Worm (Caenorhabditis elegans) whole organism, L4/young adult: ENCODE data around the gene grl-2.

ENCODE experiments used
- W03F9.2 ChIP-seq: fragments of 150-350 bp; optimal IDR thresholded peaks from 2 replicates; lab custom pipeline; 2014; ENCODE audit warnings: missing biosample characterization, missing genetic modification characterization
- dao-5 ChIP-seq: sonication (generic microtip); optimal IDR thresholded peaks from 2 replicates; lab custom pipeline; 2016; ENCODE audit warnings: missing genotype, missing genetic modification characterization, moderate library complexity, missing compliant biosample characterization
- him-1 ChIP-seq: sonication (generic microtip); optimal IDR thresholded peaks from 2 replicates; lab custom pipeline; 2016; ENCODE audit warnings: missing genotype, missing genetic modification reagents, missing genetic modification characterization, missing compliant biosample characterization

Gene grl-2

ce11 chrV:12953702-12954101 lies 8.8 kb downstream of the grl-2 start, which contains the start of gene eif-3.K:
eif-3.K (plus strand) TSS chrV:12954002.
- TF ChIP-seq him-1 (tag; lab: Kevin White, UChicago) (no peak), W03F9.2 (tag; lab: Kevin White, UChicago) (no peak), dao-5 (tag; lab: Kevin White, UChicago) (no peak)

DNA sequence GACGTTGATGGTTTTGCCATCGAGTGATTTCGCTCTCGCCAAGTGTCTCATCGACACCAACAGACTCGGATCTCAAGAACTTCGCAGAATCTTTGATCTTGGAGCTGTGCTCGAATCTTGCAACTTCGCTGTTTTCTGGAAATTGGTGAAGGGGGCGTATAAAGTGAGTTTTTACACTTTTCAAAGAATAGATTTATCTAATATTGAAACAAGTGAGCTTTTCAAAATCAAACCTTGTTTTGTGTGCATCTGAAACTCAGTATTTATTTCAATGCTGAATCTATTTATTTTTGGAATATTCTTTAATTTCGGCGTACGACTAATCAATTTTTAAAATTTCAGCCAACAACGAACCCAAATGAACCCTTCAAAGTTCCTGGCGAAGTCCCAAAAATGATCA lies 9.4 kb downstream of the grl-2 start:
- TF ChIP-seq him-1 (tag; lab: Kevin White, UChicago), result no peak
- TF ChIP-seq dao-5 (tag; lab: Kevin White, UChicago), result no peak
- no peak for TF ChIP-seq W03F9.2 (tag; lab: Kevin White, UChicago)

DNA sequence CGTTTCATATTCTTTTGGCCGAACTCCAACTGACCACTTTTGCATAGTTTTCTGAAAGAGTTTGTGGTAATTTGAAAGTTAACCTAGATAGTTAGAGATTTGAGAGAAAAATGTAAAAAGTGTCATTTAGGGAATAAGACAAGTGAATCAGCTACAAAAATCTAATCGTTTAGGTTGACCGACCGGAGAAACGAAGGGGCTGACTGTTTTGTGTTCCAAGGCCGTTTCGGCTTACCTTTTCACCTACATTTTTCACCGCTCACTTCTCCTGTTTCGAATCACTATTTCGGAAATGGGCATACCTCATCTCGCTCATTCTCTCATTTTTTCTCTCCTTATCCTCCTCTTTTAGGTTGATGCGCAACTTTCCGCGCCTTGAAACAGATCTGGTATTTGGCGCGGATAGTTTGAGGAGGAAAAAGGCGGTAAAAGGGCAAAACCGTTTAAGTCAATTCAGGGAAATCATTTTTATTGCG lies 16.2 kb downstream of the grl-2 start, which contains the start of gene mpst-7:
Gene mpst-7, minus strand, starts transcription at position 51 of the 476 bp plus-strand sequence.
- no peak for TF ChIP-seq him-1 (tag; lab: Kevin White, UChicago)
- TF ChIP-seq dao-5 (tag; lab: Kevin White, UChicago), result no peak
- TF ChIP-seq W03F9.2 (tag; lab: Kevin White, UChicago), result no peak

ce11 chrV:12963192-12963591 lies 18.3 kb downstream of the grl-2 start, which contains the start of gene hrg-9:
hrg-9 (minus strand) TSS chrV:12963343.
- TF ChIP-seq dao-5 (tag; lab: Kevin White, UChicago) (no peak), him-1 (tag; lab: Kevin White, UChicago) (no peak), W03F9.2 (tag; lab: Kevin White, UChicago) (no peak)

ce11 chrV:12964076-12964475 lies 19.2 kb downstream of the grl-2 start, which contains the start of gene srd-35:
srd-35 (plus strand) TSS chrV:12964376.
- TF ChIP-seq him-1 (tag; lab: Kevin White, UChicago) (no peak), W03F9.2 (tag; lab: Kevin White, UChicago) (no peak), dao-5 (tag; lab: Kevin White, UChicago) (no peak)

- TF ChIP-seq dao-5 (tag; lab: Kevin White, UChicago), result no peak
- TF ChIP-seq W03F9.2 (tag; lab: Kevin White, UChicago), result no peak
- no peak for TF ChIP-seq him-1 (tag; lab: Kevin White, UChicago)
Observed at ce11 chrV:12967110-12967509, 22.2 kb downstream of the grl-2 start, which contains the start of gene R186.3. R186.3 (minus strand) TSS chrV:12967210.

DNA sequence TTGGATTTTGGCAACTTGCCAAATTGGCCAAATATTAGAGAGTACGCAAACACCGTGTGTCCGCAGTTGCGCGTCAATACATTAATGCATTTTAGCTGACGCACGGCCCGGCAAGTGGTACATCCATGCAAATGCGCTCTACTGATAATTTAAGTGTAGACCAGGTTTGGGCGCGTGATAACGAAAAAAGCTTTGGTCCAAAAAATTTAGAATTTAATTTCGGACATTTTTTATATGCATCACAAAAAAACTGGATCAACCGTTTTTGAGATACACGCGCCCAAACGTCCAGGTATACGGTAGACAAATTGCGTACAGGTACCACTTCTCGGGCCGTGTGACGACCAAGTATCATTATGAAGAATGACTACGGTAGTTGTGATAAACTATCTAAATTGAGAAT lies 23.1 kb downstream of the grl-2 start, which contains the start of gene R186.8:
Gene R186.8, minus strand, starts transcription at position 58 of the 403 bp plus-strand sequence.
- peak; percentile 3 for TF ChIP-seq W03F9.2 (tag; lab: Kevin White, UChicago)
- peak; percentile 55 for TF ChIP-seq him-1 (tag; lab: Kevin White, UChicago)

DNA sequence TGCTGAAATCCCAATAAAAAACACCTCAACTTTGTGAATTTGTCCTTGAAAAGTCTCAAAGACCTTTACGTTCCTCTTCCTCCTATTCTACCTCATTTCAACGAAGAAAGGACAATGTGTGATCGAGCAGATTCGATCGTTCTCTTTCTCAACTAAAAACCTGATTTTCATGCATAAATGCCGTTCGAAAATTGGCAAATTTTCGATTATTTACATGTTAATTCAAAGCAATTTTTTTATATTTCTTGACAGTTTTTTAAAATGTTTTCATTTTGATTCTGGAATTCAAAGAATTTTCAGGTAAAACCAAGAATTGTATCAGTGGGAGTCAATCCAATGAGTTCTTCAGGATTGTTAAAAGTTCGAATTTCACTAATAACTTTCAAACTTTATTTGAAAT lies 23.7 kb downstream of the grl-2 start, which contains the start of gene lin-46:
Gene lin-46, plus strand, starts transcription at position 301 of the 400 bp plus-strand sequence.
- TF ChIP-seq him-1 (tag; lab: Kevin White, UChicago), result no peak
- TF ChIP-seq W03F9.2 (tag; lab: Kevin White, UChicago), result no peak
- no peak for TF ChIP-seq dao-5 (tag; lab: Kevin White, UChicago)

ce11 chrV:12970575-12971160 lies 25.8 kb downstream of the grl-2 start, which contains the start of gene pnn-1:
pnn-1 (plus strand) TSS chrV:12971110.
- peak; percentile 29 for TF ChIP-seq W03F9.2 (tag; lab: Kevin White, UChicago)
- TF ChIP-seq him-1 (tag; lab: Kevin White, UChicago), result no peak

ce11 chrV:12974047-12974446 lies 29.2 kb downstream of the grl-2 start:
- TF ChIP-seq dao-5 (tag; lab: Kevin White, UChicago) (no peak), him-1 (tag; lab: Kevin White, UChicago) (no peak), W03F9.2 (tag; lab: Kevin White, UChicago) (no peak)

DNA sequence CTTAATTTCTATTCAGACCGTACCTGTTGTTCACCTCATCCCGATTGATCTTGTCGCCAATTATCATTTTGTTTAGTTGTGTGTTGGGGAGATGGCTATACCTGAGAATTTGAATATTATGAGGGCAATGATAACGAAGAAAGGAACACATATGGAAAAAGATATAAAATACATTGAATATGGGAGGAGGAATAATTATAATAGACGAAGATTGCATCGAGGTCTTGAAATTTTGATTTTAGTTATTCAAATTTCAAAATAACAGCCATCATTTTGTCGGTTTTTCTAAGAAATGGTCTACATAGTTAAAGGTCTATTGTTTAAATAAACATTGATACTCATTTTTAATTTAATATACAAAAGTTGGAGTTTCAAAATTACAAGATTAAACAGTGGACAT lies 42.2 kb downstream of the grl-2 start, which contains the start of gene shw-3:
Gene shw-3, minus strand, starts transcription at position 101 of the 400 bp plus-strand sequence.
- TF ChIP-seq W03F9.2 (tag; lab: Kevin White, UChicago) (no peak), dao-5 (tag; lab: Kevin White, UChicago) (no peak), him-1 (tag; lab: Kevin White, UChicago) (no peak)

DNA sequence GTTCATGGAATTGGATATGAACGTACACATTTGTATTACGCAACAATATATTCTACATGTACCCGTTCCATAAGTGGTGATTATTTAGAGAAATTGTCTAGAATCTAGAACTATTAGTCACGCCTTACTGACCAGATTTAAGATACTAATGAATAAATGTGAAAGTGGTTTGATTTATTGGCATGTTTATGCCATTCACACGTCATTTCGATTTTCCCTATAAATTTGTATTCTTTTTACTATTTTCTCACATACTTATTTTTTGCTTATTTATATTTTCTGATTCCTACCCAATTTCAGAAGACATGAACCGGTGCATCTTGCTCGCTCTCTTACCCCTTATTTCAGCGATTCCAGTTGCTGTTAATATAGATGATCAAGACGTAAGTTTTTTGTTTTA lies 43.4 kb downstream of the grl-2 start, which contains the start of gene F15B9.8:
Gene F15B9.8, plus strand, starts transcription at position 301 of the 400 bp plus-strand sequence.
- TF ChIP-seq dao-5 (tag; lab: Kevin White, UChicago) (no peak), him-1 (tag; lab: Kevin White, UChicago) (no peak), W03F9.2 (tag; lab: Kevin White, UChicago) (no peak)

ce11 chrV:12992891-12993290 lies 48.0 kb downstream of the grl-2 start, which contains the start of the genes F15B9.11 and dsl-7:
F15B9.11 (minus strand) TSS chrV:12992895.
dsl-7 (plus strand) TSS chrV:12993150.
- TF ChIP-seq him-1 (tag; lab: Kevin White, UChicago) (no peak), W03F9.2 (tag; lab: Kevin White, UChicago) (no peak), dao-5 (tag; lab: Kevin White, UChicago) (no peak)
